Worm (Caenorhabditis elegans) whole organism, L3 larva: ENCODE results near the gene sre-32.

Experiments used
- R02D3.7 ChIP-seq: fragments of 150-350 bp; optimal IDR thresholded peaks from 2 replicates; lab custom pipeline; 2014; ENCODE audit warnings: missing biosample characterization, missing genetic modification characterization
- ceh-16 ChIP-seq: sonication (generic microtip); optimal IDR thresholded peaks from 2 replicates; lab custom pipeline; 2017; ENCODE audit warnings: missing biosample characterization, missing genetic modification characterization
- ceh-82 ChIP-seq: fragments of 150-350 bp; optimal IDR thresholded peaks from 2 replicates; lab custom pipeline; 2014; ENCODE audit warnings: missing biosample characterization, missing genetic modification characterization
- daf-12 ChIP-seq: fragments of 150-350 bp; optimal IDR thresholded peaks from 2 replicates; lab custom pipeline; 2014; ENCODE audit warnings: missing biosample characterization, missing genetic modification reagents, missing genetic modification characterization
- egl-27 ChIP-seq: sonication (generic microtip); optimal IDR thresholded peaks from 4 replicates; lab custom pipeline; 2017; ENCODE audit warnings: missing biosample characterization, missing genetic modification reagents, missing genetic modification characterization
- egl-5 ChIP-seq: fragments of 150-350 bp; optimal IDR thresholded peaks from 2 replicates; lab custom pipeline; 2017; ENCODE audit warnings: missing biosample characterization, missing genetic modification reagents, missing genetic modification characterization, inconsistent platforms
- elt-1 ChIP-seq: fragments of 150-350 bp; optimal IDR thresholded peaks from 2 replicates; lab custom pipeline; 2014; ENCODE audit warnings: missing biosample characterization, missing genetic modification characterization
- elt-2 ChIP-seq: sonication (generic microtip); optimal IDR thresholded peaks from 2 replicates; lab custom pipeline; 2016; ENCODE audit warnings: missing genetic modification reagents, mild to moderate bottlenecking, missing genetic modification characterization, missing compliant biosample characterization
- elt-3 ChIP-seq, 3 experiments: fragments of 150-350 bp in 1 of 3; sonication (generic microtip) in 2 of 3; optimal IDR thresholded peaks; 2 replicates in 2 of 3; 4 replicates in 1 of 3; lab custom pipeline; 2014 to 2017; ENCODE audit warnings: missing biosample characterization in 3 of 3, missing genetic modification characterization in 3 of 3
- fkh-10 ChIP-seq: sonication (generic microtip); optimal IDR thresholded peaks from 2 replicates; lab custom pipeline; 2017; ENCODE audit warnings: missing biosample characterization, missing genetic modification reagents, missing genetic modification characterization
- fos-1 ChIP-seq: fragments of 150-350 bp; optimal IDR thresholded peaks from 2 replicates; lab custom pipeline; 2014; ENCODE audit warnings: missing biosample characterization, missing genetic modification characterization
- jun-1 ChIP-seq: fragments of 150-350 bp; optimal IDR thresholded peaks from 2 replicates; lab custom pipeline; 2014; ENCODE audit warnings: missing biosample characterization, missing genetic modification reagents, missing genetic modification characterization
- lin-15B ChIP-seq: fragments of 150-350 bp; optimal IDR thresholded peaks from 2 replicates; lab custom pipeline; 2014; ENCODE audit warnings: missing biosample characterization, missing genetic modification characterization
- lin-39 ChIP-seq: fragments of 150-350 bp; optimal IDR thresholded peaks from 2 replicates; lab custom pipeline; 2018; ENCODE audit warnings: missing biosample characterization, missing genetic modification reagents, missing genetic modification characterization
- mdl-1 ChIP-seq: fragments of 150-350 bp; optimal IDR thresholded peaks from 2 replicates; lab custom pipeline; 2014; ENCODE audit warnings: missing biosample characterization, missing genetic modification characterization
- nfya-1 ChIP-seq: sonication (generic microtip); optimal IDR thresholded peaks from 2 replicates; lab custom pipeline; 2017; ENCODE audit warnings: missing genetic modification characterization, mild to moderate bottlenecking, missing compliant biosample characterization, antibody characterized with exemption, moderate library complexity; ENCODE audit not compliant: insufficient read depth
- nhr-12 ChIP-seq: fragments of 150-350 bp; optimal IDR thresholded peaks from 2 replicates; lab custom pipeline; 2014; ENCODE audit warnings: missing biosample characterization, missing genetic modification characterization
- nhr-23 ChIP-seq: fragments of 150-350 bp; optimal IDR thresholded peaks from 2 replicates; lab custom pipeline; 2014; ENCODE audit warnings: missing biosample characterization, missing genetic modification reagents, missing genetic modification characterization
- nhr-237 ChIP-seq: fragments of 150-350 bp; optimal IDR thresholded peaks from 2 replicates; lab custom pipeline; 2014; ENCODE audit warnings: missing biosample characterization, missing genetic modification characterization
- nhr-25 ChIP-seq: sonication (generic microtip); optimal IDR thresholded peaks from 2 replicates; lab custom pipeline; 2017; ENCODE audit warnings: missing biosample characterization, missing genetic modification characterization
- nhr-28 ChIP-seq: fragments of 150-350 bp; optimal IDR thresholded peaks from 2 replicates; lab custom pipeline; 2014; ENCODE audit warnings: missing biosample characterization, missing genetic modification characterization
- nhr-43 ChIP-seq: sonication (generic microtip); optimal IDR thresholded peaks from 2 replicates; lab custom pipeline; 2016; ENCODE audit warnings: mild to moderate bottlenecking, missing genetic modification characterization, missing compliant biosample characterization; ENCODE audit not compliant: poor library complexity, severe bottlenecking
- nhr-67 ChIP-seq: fragments of 150-350 bp; optimal IDR thresholded peaks from 2 replicates; lab custom pipeline; 2014; ENCODE audit warnings: missing biosample characterization, missing genetic modification characterization
- nhr-76 ChIP-seq: fragments of 150-350 bp; sonication (generic microtip); optimal IDR thresholded peaks from 5 replicates; lab custom pipeline; 2014; ENCODE audit warnings: missing biosample characterization, missing genetic modification characterization
- nhr-77 ChIP-seq: fragments of 150-350 bp; optimal IDR thresholded peaks from 2 replicates; lab custom pipeline; 2014; ENCODE audit warnings: missing biosample characterization, missing genetic modification characterization
- pha-4 ChIP-seq: fragments of 150-350 bp; optimal IDR thresholded peaks from 2 replicates; lab custom pipeline; 2014; ENCODE audit warnings: missing biosample characterization, missing genetic modification reagents, missing genetic modification characterization
- pqm-1 ChIP-seq: fragments of 150-350 bp; optimal IDR thresholded peaks from 2 replicates; lab custom pipeline; 2017; ENCODE audit warnings: missing biosample characterization, missing genetic modification characterization, inconsistent platforms
- sea-2 ChIP-seq: fragments of 150-350 bp; sonication (generic microtip); optimal IDR thresholded peaks from 4 replicates; lab custom pipeline; 2014; ENCODE audit warnings: missing biosample characterization, missing genetic modification reagents, missing genetic modification characterization
- skn-1 ChIP-seq: fragments of 150-350 bp; optimal IDR thresholded peaks from 2 replicates; lab custom pipeline; 2014; ENCODE audit warnings: missing biosample characterization, missing genetic modification characterization
- tbx-2 ChIP-seq: sonication (generic microtip); optimal IDR thresholded peaks from 2 replicates; lab custom pipeline; 2016; ENCODE audit warnings: mild to moderate bottlenecking, missing genetic modification characterization, missing compliant biosample characterization
- unc-39 ChIP-seq: sonication (generic microtip); optimal IDR thresholded peaks from 4 replicates; lab custom pipeline; 2017; ENCODE audit warnings: missing biosample characterization, missing genetic modification characterization
- unc-62 ChIP-seq: fragments of 150-350 bp; sonication (generic microtip); optimal IDR thresholded peaks from 4 replicates; lab custom pipeline; 2014; ENCODE audit warnings: missing biosample characterization, missing genetic modification reagents, missing genetic modification characterization
- zag-1 ChIP-seq: fragments of 150-350 bp; optimal IDR thresholded peaks from 2 replicates; lab custom pipeline; 2014; ENCODE audit warnings: missing biosample characterization, missing genetic modification characterization
- ztf-11 ChIP-seq: fragments of 150-350 bp; optimal IDR thresholded peaks from 2 replicates; lab custom pipeline; 2014; ENCODE audit warnings: missing biosample characterization, missing genetic modification characterization
- ztf-4 ChIP-seq: fragments of 150-350 bp; optimal IDR thresholded peaks from 2 replicates; lab custom pipeline; 2014; ENCODE audit warnings: missing biosample characterization, missing genetic modification characterization

Gene sre-32

ce11 chrII:12417996-12418395 is 38.5 kb downstream of the sre-32 start:
- TF ChIP-seq nhr-43 (tag; lab: Kevin White, UChicago), result no peak
- TF ChIP-seq ztf-4 (tag; lab: Kevin White, UChicago), result no peak
- no peak for TF ChIP-seq elt-2 (tag; lab: Kevin White, UChicago)
- no peak for TF ChIP-seq nhr-28 (tag; lab: Kevin White, UChicago)
- no peak for TF ChIP-seq nhr-12 (tag; lab: Kevin White, UChicago)
- TF ChIP-seq fkh-10 (GFP tag; lab: Kevin White, UChicago), result no peak
- no peak for TF ChIP-seq daf-12
- TF ChIP-seq unc-39 (tag; lab: Kevin White, UChicago), result no peak
- no peak for TF ChIP-seq skn-1
- TF ChIP-seq nhr-76 (tag; lab: Kevin White, UChicago), result no peak
- no peak for TF ChIP-seq nhr-77 (tag; lab: Kevin White, UChicago)
- no peak for TF ChIP-seq elt-1 (tag; lab: Kevin White, UChicago)
- no peak for TF ChIP-seq ztf-11 (tag; lab: Kevin White, UChicago)
- TF ChIP-seq lin-15B (tag; lab: Kevin White, UChicago), result no peak
- no peak for TF ChIP-seq nhr-237
- TF ChIP-seq unc-62 (GFP tag; lab: Kevin White, UChicago), result no peak
- no peak for TF ChIP-seq ceh-82 (tag; lab: Kevin White, UChicago)
- TF ChIP-seq, all 47 proteins: peak for 0

DNA sequence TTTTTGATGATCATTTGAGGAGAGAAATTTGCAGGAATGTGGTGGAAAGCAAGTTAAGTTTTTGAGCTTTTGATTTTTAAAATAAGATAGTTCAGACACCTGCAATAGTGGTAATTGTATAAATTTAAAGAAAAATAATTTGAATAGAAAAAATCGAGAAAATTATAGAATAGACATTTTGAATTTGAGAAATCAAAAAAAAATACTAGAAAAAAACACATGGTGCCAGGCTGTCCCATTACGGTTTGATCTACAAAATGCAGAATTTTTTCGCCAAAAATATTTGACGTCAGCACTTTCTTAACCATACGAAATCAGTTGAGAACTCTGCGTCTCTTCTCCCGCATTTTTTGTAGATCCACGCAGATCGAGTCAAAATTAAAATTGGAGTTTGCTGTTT is 39.0 kb downstream of the sre-32 start, which contains the start of gene sre-27:
sre-27 (minus strand) TSS at position 101 of the 400 bp plus-strand sequence.
- TF ChIP-seq elt-2 (tag; lab: Kevin White, UChicago), result no peak
- TF ChIP-seq nhr-67 (tag; lab: Kevin White, UChicago), result no peak
- TF ChIP-seq nhr-25 (tag; lab: Kevin White, UChicago), result no peak
- TF ChIP-seq nhr-43 (tag; lab: Kevin White, UChicago), result no peak
- TF ChIP-seq daf-12, result no peak
- TF ChIP-seq jun-1, result no peak
- no peak for TF ChIP-seq lin-39 (tag; lab: Kevin White, UChicago)
- TF ChIP-seq sea-2 (GFP tag; lab: Kevin White, UChicago), result no peak
- TF ChIP-seq pha-4 (tag; lab: Kevin White, UChicago), result no peak
- TF ChIP-seq R02D3.7 (tag; lab: Kevin White, UChicago), result no peak
- TF ChIP-seq nhr-237, result no peak
- TF ChIP-seq egl-5, result no peak
- no peak for TF ChIP-seq mdl-1
- no peak for TF ChIP-seq egl-27 (tag; lab: Kevin White, UChicago)
- TF ChIP-seq ceh-82 (tag; lab: Kevin White, UChicago), result no peak
- no peak for TF ChIP-seq fos-1 (tag; lab: Kevin White, UChicago)
- TF ChIP-seq elt-1 (tag; lab: Kevin White, UChicago), result no peak
- TF ChIP-seq pqm-1, result no peak
- TF ChIP-seq tbx-2 (tag; lab: Kevin White, UChicago), result no peak
- TF ChIP-seq nfya-1 (tag; lab: Kevin White, UChicago), result no peak
- TF ChIP-seq, all 47 proteins: peak for 0

DNA sequence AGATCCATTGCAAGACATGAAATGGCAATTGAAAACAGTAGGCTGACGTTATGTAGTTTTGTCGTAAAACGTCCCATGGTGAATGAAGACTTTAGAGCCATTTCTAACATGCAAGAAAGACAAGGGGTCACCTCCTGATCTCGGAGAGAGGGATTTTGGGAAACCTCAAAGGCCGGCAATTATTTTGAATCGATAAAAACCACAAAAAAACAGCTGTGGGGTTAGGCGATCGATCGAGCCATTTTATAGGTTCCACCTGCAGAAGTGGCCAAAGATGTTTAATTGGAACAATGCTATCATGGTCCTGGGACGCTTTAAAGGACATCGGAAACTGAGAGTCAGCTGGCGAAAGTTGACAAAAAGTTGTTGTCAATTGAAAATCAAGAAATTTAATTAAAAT is 41.7 kb downstream of the sre-32 start, which contains the start of gene Y57A10C.11:
Y57A10C.11 (minus strand) TSS at position 101 of the 400 bp plus-strand sequence.
- TF ChIP-seq elt-3 (tag; optimal IDR thresholded peaks at IDR 0.05; lab: Kevin White, UChicago) (no peak), ceh-16 (tag; lab: Kevin White, UChicago) (no peak), skn-1 (no peak)
- TF ChIP-seq, all 47 proteins: peak for 0

DNA sequence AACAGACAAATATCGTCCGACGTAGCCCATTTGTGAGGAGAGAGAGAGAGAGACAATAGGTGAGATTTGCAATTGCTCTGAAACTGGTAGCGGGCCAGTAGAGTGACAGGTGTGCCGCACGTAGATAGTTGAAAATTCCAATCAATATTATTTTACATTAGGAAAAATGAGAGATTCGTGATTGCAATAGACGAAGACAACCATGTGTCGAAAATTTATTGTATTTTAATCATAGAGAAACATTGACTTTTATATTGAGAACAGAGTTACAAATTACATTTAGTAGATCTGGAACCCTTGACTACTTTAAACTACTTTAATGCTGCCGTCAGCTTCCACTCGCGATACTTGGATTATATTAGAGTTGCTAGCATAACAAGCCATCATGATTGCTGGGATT is 44.1 kb downstream of the sre-32 start, which contains the start of gene Y57A10C.1:
Y57A10C.1 (minus strand) TSS at position 101 of the 400 bp plus-strand sequence.
- TF ChIP-seq sea-2 (GFP tag; lab: Kevin White, UChicago), result no peak
- no peak for TF ChIP-seq nhr-77 (tag; lab: Kevin White, UChicago)
- no peak for TF ChIP-seq daf-12
- TF ChIP-seq nhr-25 (tag; lab: Kevin White, UChicago), result no peak
- TF ChIP-seq ztf-11 (tag; lab: Kevin White, UChicago), result no peak
- TF ChIP-seq ceh-82 (tag; lab: Kevin White, UChicago), result no peak
- TF ChIP-seq nhr-76 (tag; lab: Kevin White, UChicago), result no peak
- no peak for TF ChIP-seq nhr-23
- no peak for TF ChIP-seq nhr-43 (tag; lab: Kevin White, UChicago)
- TF ChIP-seq nhr-28 (tag; lab: Kevin White, UChicago), result no peak
- no peak for TF ChIP-seq zag-1 (tag; lab: Kevin White, UChicago)
- TF ChIP-seq nhr-67 (tag; lab: Kevin White, UChicago), result no peak
- TF ChIP-seq mdl-1, result no peak
- no peak for TF ChIP-seq ztf-4 (tag; lab: Kevin White, UChicago)
- no peak for TF ChIP-seq egl-27 (tag; lab: Kevin White, UChicago)
- TF ChIP-seq pha-4 (tag; lab: Kevin White, UChicago), result no peak
- TF ChIP-seq skn-1, result no peak
- TF ChIP-seq, all 47 proteins: peak for 0
